Worm (Caenorhabditis elegans): ENCODE measurements around the gene pals-17.
"Not testable (repeated sequence)": the region's sequence is repeated elsewhere in the genome, so short reads cannot be mapped to it uniquely, and the experiment has no call there.

Gene pals-17

DNA sequence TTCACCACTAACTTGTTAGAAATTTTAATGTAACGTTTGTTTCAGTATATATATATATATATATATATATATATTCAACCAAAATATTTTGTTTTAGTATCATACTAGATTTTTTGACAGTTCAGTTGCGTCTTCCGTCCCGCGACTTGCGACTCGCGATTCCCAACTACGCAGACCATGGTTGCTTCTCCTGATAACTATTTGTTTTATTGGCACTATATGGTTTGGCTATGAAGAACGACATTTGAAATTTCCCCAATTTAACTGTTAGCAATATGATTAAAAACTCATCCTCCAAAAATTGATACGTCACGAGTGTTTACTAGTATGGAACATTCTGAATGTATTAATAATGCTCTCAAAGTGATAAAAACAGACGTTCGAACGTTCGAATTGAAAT lies 7.0 kb downstream of the pals-17 start:
- TF ChIP-seq nhr-2 (tag; optimal IDR thresholded peaks at IDR 0.05) (no peak), cnd-1 (tag; optimal IDR thresholded peaks at IDR 0.05) (no peak), ceh-39 (tag; optimal IDR thresholded peaks at IDR 0.05) (no peak), sptf-1 (tag; optimal IDR thresholded peaks at IDR 0.05) (no peak), pha-4 (tag; optimal IDR thresholded peaks at IDR 0.05) (no peak), nhr-28 (tag; optimal IDR thresholded peaks at IDR 0.05) (no peak), bed-3 (GFP tag; optimal IDR thresholded peaks at IDR 0.05) (no peak), unc-39 (tag; optimal IDR thresholded peaks at IDR 0.05) (no peak), lin-13 (tag; optimal IDR thresholded peaks at IDR 0.05) (no peak), flh-1 (GFP tag; optimal IDR thresholded peaks at IDR 0.05) (no peak), ceh-83 (GFP tag; optimal IDR thresholded peaks at IDR 0.05) (no peak), blmp-1 (tag; optimal IDR thresholded peaks at IDR 0.05) (no peak), elt-1 (tag; optimal IDR thresholded peaks at IDR 0.05; ENCODE audit: borderline replicate concordance, insufficient read depth) (no peak)

DNA sequence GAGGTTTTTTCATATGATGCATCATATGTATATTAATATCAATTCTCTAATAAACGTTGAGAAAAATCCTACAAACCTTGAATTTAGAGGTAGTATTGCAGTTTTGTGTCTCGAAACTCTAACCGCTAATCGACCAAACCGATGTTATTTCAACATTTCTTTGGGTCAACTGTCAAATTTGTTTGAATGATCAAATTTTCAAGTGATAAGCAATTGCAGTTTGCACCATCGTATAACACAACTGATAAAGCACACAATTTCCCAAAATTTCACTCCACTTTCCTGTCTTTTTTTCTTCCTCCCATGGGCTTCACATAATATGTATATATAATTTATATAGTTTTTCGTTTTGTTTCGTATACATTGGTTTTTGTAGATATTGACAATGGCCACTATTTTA lies 7.6 kb downstream of the pals-17 start, which contains the start of the genes fbxa-138 and Y82E9BR.5:
Gene fbxa-138 (minus strand): TSS at position 161 of the 400 bp plus-strand sequence.
Gene Y82E9BR.5 (plus strand): TSS at position 279 of the 400 bp plus-strand sequence.
- TF ChIP-seq sptf-1 (tag; optimal IDR thresholded peaks at IDR 0.05) (no peak), blmp-1 (tag; optimal IDR thresholded peaks at IDR 0.05) (no peak), snpc-4 (tag; optimal IDR thresholded peaks at IDR 0.05) (no peak), lsy-2 (tag; optimal IDR thresholded peaks at IDR 0.05) (no peak), tbx-8 (GFP tag; optimal IDR thresholded peaks at IDR 0.05) (no peak), drap-1 (GFP tag; optimal IDR thresholded peaks at IDR 0.05) (no peak)

DNA sequence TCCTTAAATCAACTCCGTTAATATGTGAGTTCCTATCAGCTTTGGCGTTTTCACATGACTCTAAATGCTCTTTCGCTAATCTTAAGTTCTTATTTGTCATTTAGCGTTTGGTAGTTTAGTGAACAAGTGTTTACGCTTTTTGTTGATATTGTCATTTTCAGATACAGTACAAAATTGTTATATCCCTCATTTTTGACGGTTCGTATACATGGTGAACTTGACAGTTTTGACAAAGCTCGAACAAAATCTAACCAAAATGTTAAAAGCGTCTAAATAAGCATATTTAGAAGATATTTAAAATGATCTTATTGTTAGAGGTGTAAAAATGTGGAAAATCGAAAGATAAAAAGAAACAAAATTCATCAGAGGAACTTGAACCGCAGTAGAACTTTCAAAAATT lies 8.2 kb downstream of the pals-17 start:
- TF ChIP-seq drap-1 (GFP tag; optimal IDR thresholded peaks at IDR 0.05) (no peak), lin-13 (tag; optimal IDR thresholded peaks at IDR 0.05) (no peak), M03D4.4 (tag; optimal IDR thresholded peaks at IDR 0.05) (no peak), lsy-2 (tag; optimal IDR thresholded peaks at IDR 0.05) (no peak), ceh-39 (tag; optimal IDR thresholded peaks at IDR 0.05) (no peak), ceh-43 (GFP tag; optimal IDR thresholded peaks at IDR 0.05) (no peak), elt-1 (tag; optimal IDR thresholded peaks at IDR 0.05; ENCODE audit: borderline replicate concordance, insufficient read depth) (no peak), hlh-1 (tag; optimal IDR thresholded peaks at IDR 0.05) (no peak), zip-8 (tag; optimal IDR thresholded peaks at IDR 0.05) (no peak), cnd-1 (tag; optimal IDR thresholded peaks at IDR 0.05) (no peak), ces-1 (GFP tag; optimal IDR thresholded peaks at IDR 0.05) (no peak), unc-62 (GFP tag; optimal IDR thresholded peaks at IDR 0.05) (no peak), elt-3 (tag; optimal IDR thresholded peaks at IDR 0.05) (no peak), sptf-1 (tag; optimal IDR thresholded peaks at IDR 0.05) (no peak), nhr-2 (tag; optimal IDR thresholded peaks at IDR 0.05) (no peak)

DNA sequence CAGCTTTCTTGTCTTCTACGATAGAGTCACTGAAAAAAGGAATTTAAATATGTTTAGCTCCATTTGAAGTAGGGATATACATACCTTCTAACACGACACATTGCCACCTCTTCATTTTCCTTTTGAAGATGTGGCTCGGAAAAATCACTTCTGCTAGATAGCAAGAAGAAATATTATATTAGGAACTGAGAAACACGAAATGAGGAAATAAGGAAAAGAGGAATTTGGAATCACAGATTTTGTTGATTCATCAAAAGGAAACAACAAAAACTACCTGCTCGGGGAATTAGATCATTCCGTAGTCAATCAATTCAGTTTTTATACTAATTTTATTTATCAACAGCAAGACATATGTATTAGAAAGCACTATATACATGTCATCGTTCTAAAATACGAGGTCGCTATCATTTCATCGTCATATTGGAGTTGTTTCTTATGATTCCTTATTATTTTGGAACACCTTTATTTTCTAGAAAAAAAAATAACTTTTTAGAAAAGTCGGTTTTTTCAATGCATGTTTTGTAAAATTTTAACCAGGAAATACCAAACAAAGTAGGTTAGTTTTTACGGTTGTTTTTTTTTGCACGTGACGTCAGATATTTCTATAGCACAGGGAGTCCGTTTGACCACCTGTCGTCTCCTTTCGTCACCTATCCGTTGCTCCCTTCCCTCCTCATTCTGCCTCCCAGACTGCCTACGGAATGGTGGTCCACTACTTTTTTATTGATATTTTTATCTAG lies 10.9 kb downstream of the pals-17 start, which contains the start of the genes pals-21 and Y82E9BR.6:
Gene pals-21 (minus strand): TSS at position 101 of the 740 bp plus-strand sequence.
Gene Y82E9BR.6 (plus strand): TSS at position 690 of the 740 bp plus-strand sequence.
- no peak for TF ChIP-seq sem-2 (GFP tag; optimal IDR thresholded peaks at IDR 0.05)
- TF ChIP-seq ceh-39 (tag; optimal IDR thresholded peaks at IDR 0.05), result no peak
- TF ChIP-seq lin-13 (tag; optimal IDR thresholded peaks at IDR 0.05), result no peak
- TF ChIP-seq hlh-1 (tag; optimal IDR thresholded peaks at IDR 0.05), result peak; percentile 75
- TF ChIP-seq ham-2 (GFP tag; optimal IDR thresholded peaks at IDR 0.05), result no peak
- no peak for TF ChIP-seq nhr-237 (tag; optimal IDR thresholded peaks at IDR 0.05)
- TF ChIP-seq nhr-2 (tag; optimal IDR thresholded peaks at IDR 0.05), result no peak
- no peak for TF ChIP-seq ceh-83 (GFP tag; optimal IDR thresholded peaks at IDR 0.05)
- no peak for TF ChIP-seq elt-1 (tag; optimal IDR thresholded peaks at IDR 0.05; ENCODE audit: borderline replicate concordance, insufficient read depth)

DNA sequence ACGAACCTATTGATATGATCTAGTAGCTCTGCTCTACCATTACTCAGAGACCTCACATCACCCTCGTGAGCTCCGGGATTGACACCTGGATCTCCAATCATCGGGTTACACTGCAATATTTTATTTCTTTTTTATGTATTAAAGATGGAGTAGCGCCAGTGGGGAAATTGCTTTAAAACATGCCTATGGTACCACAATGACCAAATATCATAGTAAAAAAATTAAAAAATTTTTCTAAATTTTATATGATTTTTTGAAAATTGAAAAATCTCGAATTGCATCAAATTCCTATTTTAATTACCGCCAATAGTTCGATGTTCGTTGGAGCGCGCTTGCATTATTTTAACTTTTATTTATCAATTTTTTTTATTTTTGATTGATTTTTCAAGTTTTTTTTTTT lies 13.7 kb downstream of the pals-17 start, which contains the start of gene pals-40:
Gene pals-40 (minus strand): TSS at position 101 of the 400 bp plus-strand sequence.
- TF ChIP-seq lsy-2 (tag; optimal IDR thresholded peaks at IDR 0.05); unc-120 (tag; optimal IDR thresholded peaks at IDR 0.05; ENCODE audit: poor library complexity, severe bottlenecking); pha-4 (tag; optimal IDR thresholded peaks at IDR 0.05): not testable (repeated sequence)

Data from whole organism, mixed stage, embryonic.